Worm (Caenorhabditis elegans) whole organism, L4/young adult: Measurements from ENCODE around the gene pde-12.

Source experiments
- dao-5 ChIP-seq: sonication (generic microtip); optimal IDR thresholded peaks from 2 replicates; lab custom pipeline; 2016; ENCODE audit warnings: missing genotype, missing genetic modification characterization, moderate library complexity, missing compliant biosample characterization
- him-1 ChIP-seq: sonication (generic microtip); optimal IDR thresholded peaks from 2 replicates; lab custom pipeline; 2016; ENCODE audit warnings: missing genotype, missing genetic modification reagents, missing genetic modification characterization, missing compliant biosample characterization

DNA sequence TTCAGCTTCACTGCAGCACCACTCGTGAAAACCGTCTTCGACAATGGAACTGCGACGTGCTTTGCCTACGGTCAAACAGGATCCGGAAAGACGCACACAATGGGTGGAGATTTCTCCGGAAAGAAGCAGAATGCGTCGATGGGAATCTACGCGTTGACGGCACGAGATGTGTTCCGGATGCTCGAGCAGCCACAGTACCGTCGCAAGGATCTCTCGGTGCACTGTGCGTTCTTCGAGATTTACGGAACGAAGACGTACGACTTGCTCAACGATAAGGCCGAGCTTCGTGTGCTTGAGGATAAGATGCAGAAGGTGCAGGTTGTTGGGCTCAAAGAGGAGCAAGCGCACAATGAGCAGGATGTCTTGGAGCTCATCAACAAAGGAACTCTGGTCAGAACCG lies 35.3 kb downstream of the pde-12 start:
- TF ChIP-seq him-1 (tag; lab: Kevin White, UChicago) = no peak
- no peak for TF ChIP-seq dao-5 (tag; lab: Kevin White, UChicago)
